Worm (Caenorhabditis elegans) whole organism, L2 larva: ENCODE results near the gene H06A10.1.

Source experiments
- nhr-237 ChIP-seq: fragments of 150-350 bp; optimal IDR thresholded peaks from 2 replicates; lab custom pipeline; 2014; ENCODE audit warnings: missing biosample characterization, missing genetic modification characterization
- sma-3 ChIP-seq: sonication (generic microtip); optimal IDR thresholded peaks from 2 replicates; lab custom pipeline; 2016; ENCODE audit warnings: missing genetic modification reagents, missing genetic modification characterization, missing compliant biosample characterization
- snpc-4 ChIP-seq: fragments of 150-350 bp; optimal IDR thresholded peaks from 2 replicates; lab custom pipeline; 2014; ENCODE audit warnings: missing biosample characterization, missing genetic modification characterization

- TF ChIP-seq sma-3 (GFP tag; lab: Kevin White, UChicago) = no peak
- TF ChIP-seq snpc-4 (tag; lab: Kevin White, UChicago) = no peak
- TF ChIP-seq nhr-237 (tag; lab: Kevin White, UChicago) = no peak
These were observed 48.7 kb downstream of the H06A10.1 start, which contains the start of gene glb-20 for ce11 chrX:13556066-13556465.
